Worm (Caenorhabditis elegans) whole organism, L2 larva: ENCODE data around the gene T28A11.25.
A peak's percentile ranks its signal among the peaks of the same experiment; 100 is the strongest.

Source experiments
- C34F6.9 ChIP-seq: fragments of 150-350 bp; optimal IDR thresholded peaks from 2 replicates; lab custom pipeline; 2014; ENCODE audit warnings: missing biosample characterization, missing genetic modification characterization
- F13H6.1 ChIP-seq: sonication (generic microtip); optimal IDR thresholded peaks from 2 replicates; lab custom pipeline; 2016; ENCODE audit warnings: missing genetic modification characterization, missing compliant biosample characterization
- R02D3.7 ChIP-seq: fragments of 150-350 bp; optimal IDR thresholded peaks from 2 replicates; lab custom pipeline; 2014; ENCODE audit warnings: missing biosample characterization, missing genetic modification characterization
- Y55F3AM.14 ChIP-seq: fragments of 200-800 bp; sonication (Bioruptor generic); optimal IDR thresholded peaks from 2 replicates; lab custom pipeline; 2018; ENCODE audit warnings: mild to moderate bottlenecking, missing genetic modification characterization, missing compliant biosample characterization
- ZK546.5 ChIP-seq: sonication (generic microtip); optimal IDR thresholded peaks from 2 replicates; lab custom pipeline; 2017; ENCODE audit warnings: missing biosample characterization, missing genetic modification characterization
- alr-1 ChIP-seq: fragments of 150-350 bp; optimal IDR thresholded peaks from 2 replicates; lab custom pipeline; 2014; ENCODE audit warnings: missing biosample characterization, missing genetic modification characterization
- aly-2 ChIP-seq: fragments of 150-350 bp; optimal IDR thresholded peaks from 2 replicates; lab custom pipeline; 2014; ENCODE audit warnings: missing biosample characterization, missing genetic modification characterization
- ama-1 ChIP-seq: fragments of 150-350 bp; optimal IDR thresholded peaks from 2 replicates; lab custom pipeline; 2018; ENCODE audit warnings: inconsistent platforms
- blmp-1 ChIP-seq: sonication (generic microtip); optimal IDR thresholded peaks from 2 replicates; lab custom pipeline; 2017; ENCODE audit warnings: missing genetic modification characterization, mild to moderate bottlenecking, missing compliant biosample characterization, antibody characterized with exemption, moderate library complexity; ENCODE audit not compliant: insufficient read depth
- ceh-16 ChIP-seq: fragments of 150-350 bp; optimal IDR thresholded peaks from 2 replicates; lab custom pipeline; 2014; ENCODE audit warnings: missing biosample characterization, missing genetic modification characterization
- ceh-82 ChIP-seq: fragments of 150-350 bp; optimal IDR thresholded peaks from 2 replicates; lab custom pipeline; 2014; ENCODE audit warnings: missing biosample characterization, missing genetic modification characterization
- crh-2 ChIP-seq: sonication (generic microtip); optimal IDR thresholded peaks from 2 replicates; lab custom pipeline; 2017; ENCODE audit warnings: missing biosample characterization, missing genetic modification characterization
- dmd-4 ChIP-seq: sonication (generic microtip); optimal IDR thresholded peaks from 2 replicates; lab custom pipeline; 2017; ENCODE audit warnings: missing biosample characterization, missing genetic modification characterization
- elt-1 ChIP-seq: fragments of 150-350 bp; optimal IDR thresholded peaks from 2 replicates; lab custom pipeline; 2014; ENCODE audit warnings: missing biosample characterization, missing genetic modification characterization
- elt-3 ChIP-seq: sonication (generic microtip); optimal IDR thresholded peaks from 2 replicates; lab custom pipeline; 2017; ENCODE audit warnings: missing biosample characterization, missing genetic modification characterization
- fos-1 ChIP-seq: fragments of 150-350 bp; optimal IDR thresholded peaks from 2 replicates; lab custom pipeline; 2014; ENCODE audit warnings: missing biosample characterization, missing genetic modification characterization
- gmeb-1 ChIP-seq: fragments of 150-350 bp; optimal IDR thresholded peaks from 2 replicates; lab custom pipeline; 2014; ENCODE audit warnings: missing biosample characterization, missing genetic modification characterization
- lin-11 ChIP-seq: fragments of 150-350 bp; sonication (generic microtip); optimal IDR thresholded peaks from 2 replicates; lab custom pipeline; 2014; ENCODE audit warnings: missing biosample characterization, missing genetic modification characterization, inconsistent platforms, mixed read lengths
- lin-13 ChIP-seq: fragments of 150-350 bp; optimal IDR thresholded peaks from 2 replicates; lab custom pipeline; 2014; ENCODE audit warnings: missing biosample characterization, missing genetic modification reagents, missing genetic modification characterization
- lin-39 ChIP-seq: fragments of 150-350 bp; optimal IDR thresholded peaks from 2 replicates; lab custom pipeline; 2014; ENCODE audit warnings: missing biosample characterization, missing genetic modification reagents, missing genetic modification characterization
- lsy-2 ChIP-seq, 2 experiments: fragments of 150-350 bp in 1 of 2; sonication (generic microtip) in 1 of 2; optimal IDR thresholded peaks; 2 replicates each; lab custom pipeline; 2014 to 2017; ENCODE audit warnings: missing biosample characterization in 2 of 2, missing genetic modification characterization in 2 of 2
- mbf-1 ChIP-seq: sonication (generic microtip); optimal IDR thresholded peaks from 2 replicates; lab custom pipeline; 2017; ENCODE audit warnings: missing biosample characterization, missing genetic modification characterization
- mdl-1 ChIP-seq, 2 experiments: fragments of 150-350 bp in 1 of 2; sonication (generic microtip) in 1 of 2; optimal IDR thresholded peaks; 2 replicates each; lab custom pipeline; 2017; ENCODE audit warnings: missing biosample characterization in 2 of 2, missing genetic modification characterization in 2 of 2
- nhr-10 ChIP-seq: sonication (generic microtip); optimal IDR thresholded peaks from 2 replicates; lab custom pipeline; 2017; ENCODE audit warnings: missing biosample characterization, missing genetic modification characterization
- nhr-11 ChIP-seq: fragments of 150-350 bp; optimal IDR thresholded peaks from 2 replicates; lab custom pipeline; 2014; ENCODE audit warnings: missing biosample characterization, missing genetic modification characterization
- nhr-12 ChIP-seq: fragments of 150-350 bp; optimal IDR thresholded peaks from 2 replicates; lab custom pipeline; 2014; ENCODE audit warnings: missing biosample characterization, missing genetic modification characterization
- nhr-129 ChIP-seq: fragments of 150-350 bp; optimal IDR thresholded peaks from 2 replicates; lab custom pipeline; 2014; ENCODE audit warnings: missing biosample characterization, missing genetic modification characterization
- nhr-21 ChIP-seq: fragments of 150-350 bp; optimal IDR thresholded peaks from 2 replicates; lab custom pipeline; 2014; ENCODE audit warnings: missing biosample characterization, missing genetic modification characterization
- nhr-23 ChIP-seq: fragments of 150-350 bp; optimal IDR thresholded peaks from 2 replicates; lab custom pipeline; 2014; ENCODE audit warnings: missing biosample characterization, missing genetic modification reagents, missing genetic modification characterization
- nhr-237 ChIP-seq: fragments of 150-350 bp; optimal IDR thresholded peaks from 2 replicates; lab custom pipeline; 2014; ENCODE audit warnings: missing biosample characterization, missing genetic modification characterization
- nhr-25 ChIP-seq: fragments of 150-350 bp; sonication (generic microtip); optimal IDR thresholded peaks from 3 replicates; lab custom pipeline; 2014; ENCODE audit warnings: missing biosample characterization, missing genetic modification characterization
- nhr-6 ChIP-seq: fragments of 150-350 bp; optimal IDR thresholded peaks from 2 replicates; lab custom pipeline; 2014; ENCODE audit warnings: missing biosample characterization, missing genetic modification characterization
- nhr-77 ChIP-seq: fragments of 150-350 bp; optimal IDR thresholded peaks from 2 replicates; lab custom pipeline; 2014; ENCODE audit warnings: missing biosample characterization, missing genetic modification characterization
- peb-1 ChIP-seq: fragments of 150-350 bp; optimal IDR thresholded peaks from 2 replicates; lab custom pipeline; 2014; ENCODE audit warnings: missing biosample characterization, missing genetic modification characterization
- sem-4 ChIP-seq: fragments of 150-350 bp; optimal IDR thresholded peaks from 2 replicates; lab custom pipeline; 2014; ENCODE audit warnings: missing biosample characterization, missing genetic modification reagents, missing genetic modification characterization
- skn-1 ChIP-seq: sonication (generic microtip); optimal IDR thresholded peaks from 2 replicates; lab custom pipeline; 2017; ENCODE audit warnings: missing biosample characterization, missing genetic modification characterization
- sma-3 ChIP-seq: sonication (generic microtip); optimal IDR thresholded peaks from 2 replicates; lab custom pipeline; 2016; ENCODE audit warnings: missing genetic modification reagents, missing genetic modification characterization, missing compliant biosample characterization
- sma-9 ChIP-seq, 2 experiments: fragments of 150-350 bp in 1 of 2; sonication (generic microtip) in 1 of 2; optimal IDR thresholded peaks; 2 replicates each; lab custom pipeline; 2014 to 2016; ENCODE audit warnings: missing genetic modification characterization in 2 of 2, mild to moderate bottlenecking in 1 of 2, missing biosample characterization in 1 of 2, missing compliant biosample characterization in 1 of 2, missing genetic modification reagents in 1 of 2, moderate library complexity in 1 of 2
- snpc-4 ChIP-seq: fragments of 150-350 bp; optimal IDR thresholded peaks from 2 replicates; lab custom pipeline; 2014; ENCODE audit warnings: missing biosample characterization, missing genetic modification characterization
- unc-39 ChIP-seq: fragments of 150-350 bp; optimal IDR thresholded peaks from 2 replicates; lab custom pipeline; 2014; ENCODE audit warnings: missing biosample characterization, missing genetic modification characterization
- unc-55 ChIP-seq: fragments of 150-350 bp; sonication (generic microtip); optimal IDR thresholded peaks from 3 replicates; lab custom pipeline; 2014; ENCODE audit warnings: missing biosample characterization, missing genetic modification reagents, missing genetic modification characterization
- unc-62 ChIP-seq: fragments of 150-350 bp; optimal IDR thresholded peaks from 2 replicates; lab custom pipeline; 2014; ENCODE audit warnings: missing biosample characterization, missing genetic modification reagents, missing genetic modification characterization
- zag-1 ChIP-seq: fragments of 150-350 bp; optimal IDR thresholded peaks from 2 replicates; lab custom pipeline; 2014; ENCODE audit warnings: missing biosample characterization, missing genetic modification characterization
- ztf-1 ChIP-seq: fragments of 200-800 bp; sonication (Bioruptor generic); conservative IDR thresholded peaks from 2 replicates; pipeline ENCODE4 v1.3.6; 2022; ENCODE audit warnings: missing genetic modification characterization, missing compliant biosample characterization
- ztf-11 ChIP-seq: sonication (generic microtip); optimal IDR thresholded peaks from 2 replicates; lab custom pipeline; 2017; ENCODE audit warnings: missing biosample characterization, missing genetic modification characterization

T28A11.25 gene

DNA sequence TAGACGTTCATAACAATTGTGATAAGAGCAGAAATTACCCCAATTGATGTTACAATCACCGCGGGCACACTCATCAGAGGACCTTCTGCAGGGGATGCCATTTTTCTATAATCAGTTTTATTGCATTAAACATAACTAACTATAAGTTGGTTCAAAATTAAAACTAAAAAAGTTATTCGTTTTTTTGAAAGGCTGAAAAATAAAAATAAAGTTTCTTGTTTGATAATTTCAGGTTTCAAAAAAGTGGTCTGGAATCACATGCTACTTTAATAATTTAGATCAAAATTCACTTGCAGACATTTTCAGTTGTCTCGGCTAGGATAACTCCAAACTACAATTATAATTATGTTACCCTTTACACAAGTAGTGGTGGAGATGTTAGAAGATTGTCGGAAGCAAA, 20.3 kb downstream of the T28A11.25 start, which contains the start of gene srbc-1:
Gene srbc-1 (minus strand): TSS at position 101 of the 400 bp plus-strand sequence.
- no peak for TF ChIP-seq nhr-10 (tag; lab: Kevin White, UChicago)
- TF ChIP-seq nhr-6 (tag; lab: Kevin White, UChicago) = no peak
- TF ChIP-seq elt-1 (tag; lab: Kevin White, UChicago) = no peak
- TF ChIP-seq nhr-11 (tag; lab: Kevin White, UChicago) = no peak
- no peak for TF ChIP-seq ama-1 (lab: Kevin White, UChicago)
- no peak for TF ChIP-seq sem-4

DNA sequence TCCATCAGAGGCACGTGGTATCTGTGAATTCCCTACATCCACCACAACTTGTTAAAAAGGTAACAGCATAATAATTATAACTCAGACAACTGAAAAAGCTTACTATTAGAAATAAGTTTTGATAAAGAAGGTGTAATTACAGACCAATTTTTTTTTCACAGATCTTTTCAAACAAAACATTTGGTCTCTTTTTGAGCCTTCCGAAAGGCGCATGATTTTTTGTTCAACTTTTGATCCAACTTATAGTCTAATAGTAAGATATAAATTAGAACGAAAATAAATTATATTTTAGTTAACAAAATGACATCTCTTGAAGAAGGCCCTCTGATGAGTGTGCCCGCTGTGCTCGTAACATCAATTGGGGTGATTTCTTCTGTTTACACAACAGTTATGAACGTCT, 26.5 kb downstream of the T28A11.25 start, which contains the start of gene srbc-3:
Gene srbc-3 (plus strand): TSS at position 301 of the 400 bp plus-strand sequence.
- no peak for TF ChIP-seq nhr-25 (tag; lab: Kevin White, UChicago)
- TF ChIP-seq nhr-6 (tag; lab: Kevin White, UChicago) = no peak
- TF ChIP-seq, all 48 proteins: peak for 0

DNA sequence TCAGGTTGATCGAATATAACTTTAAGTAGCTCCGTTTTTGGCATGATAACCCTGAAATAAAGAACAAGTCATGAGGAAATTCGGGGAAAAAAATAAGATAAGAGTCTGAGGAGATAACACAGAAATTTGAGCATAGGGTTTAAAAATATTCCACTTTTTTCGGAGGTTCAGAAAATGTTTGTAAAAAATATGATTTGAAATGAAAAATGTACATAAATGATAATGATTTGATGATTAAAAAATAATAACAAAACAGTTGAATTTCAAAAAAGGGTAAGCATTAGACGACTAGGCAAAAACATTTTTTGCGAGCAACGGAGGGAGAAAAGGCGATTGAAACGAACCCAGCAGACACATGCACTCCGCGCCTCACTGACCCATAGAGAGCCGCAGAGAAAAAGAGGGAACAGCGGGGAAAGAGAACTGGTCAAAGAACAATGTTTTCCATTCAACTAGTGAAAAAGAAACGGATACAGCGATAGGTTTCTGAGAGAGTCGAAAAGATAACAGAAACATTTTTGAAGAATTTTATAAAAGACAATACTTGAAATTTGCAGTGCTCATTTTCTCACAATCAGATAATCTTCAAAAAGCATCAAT, 30.5 kb downstream of the T28A11.25 start, which contains the start of gene arrd-18:
Gene arrd-18 (minus strand): TSS at position 51 of the 600 bp plus-strand sequence.
- no peak for TF ChIP-seq nhr-11 (tag; lab: Kevin White, UChicago)
- no peak for TF ChIP-seq nhr-129 (tag; lab: Kevin White, UChicago)
- TF ChIP-seq nhr-77 = no peak
- TF ChIP-seq nhr-21 (tag; lab: Kevin White, UChicago) = no peak
- TF ChIP-seq lin-11 (tag; lab: Kevin White, UChicago) = no peak
- TF ChIP-seq ZK546.5 (tag; lab: Kevin White, UChicago) = no peak
- TF ChIP-seq elt-1 (tag; lab: Kevin White, UChicago) = no peak
- peak; percentile 59 for TF ChIP-seq C34F6.9 (tag; lab: Kevin White, UChicago)
- no peak for TF ChIP-seq unc-62
- no peak for TF ChIP-seq elt-3 (tag; lab: Kevin White, UChicago)
- TF ChIP-seq nhr-12 (tag; lab: Kevin White, UChicago) = no peak
- peak in 1 of 2 experiments; percentile 43 for TF ChIP-seq lsy-2 (tag; optimal IDR thresholded peaks at IDR 0.05; lab: Kevin White, UChicago)
- TF ChIP-seq skn-1 (tag; lab: Kevin White, UChicago) = no peak
- TF ChIP-seq mbf-1 (tag; lab: Kevin White, UChicago) = no peak
- TF ChIP-seq gmeb-1 (tag; lab: Kevin White, UChicago) = no peak
- no peak for TF ChIP-seq nhr-23
- no peak for TF ChIP-seq sma-3 (GFP tag; lab: Kevin White, UChicago)
- no peak for TF ChIP-seq R02D3.7 (tag; lab: Kevin White, UChicago)
- TF ChIP-seq ceh-16 (tag; lab: Kevin White, UChicago) = no peak
- TF ChIP-seq zag-1 (tag; lab: Kevin White, UChicago) = no peak
- no peak for TF ChIP-seq lin-39
- TF ChIP-seq sem-4 = no peak
- TF ChIP-seq snpc-4 (tag; lab: Kevin White, UChicago) = no peak
- no peak for TF ChIP-seq ama-1 (lab: Kevin White, UChicago)
- TF ChIP-seq blmp-1 (tag; lab: Kevin White, UChicago) = no peak
- no peak for TF ChIP-seq aly-2 (tag; lab: Kevin White, UChicago)
- no peak for TF ChIP-seq dmd-4 (tag; lab: Kevin White, UChicago)
- no peak for TF ChIP-seq ztf-11
- TF ChIP-seq F13H6.1 (tag; lab: Kevin White, UChicago) = peak; percentile 83
- no peak for TF ChIP-seq mdl-1 (tag; optimal IDR thresholded peaks at IDR 0.05; lab: Kevin White, UChicago)
- no peak for TF ChIP-seq nhr-237
- TF ChIP-seq unc-39 = no peak
- TF ChIP-seq Y55F3AM.14 (GFP tag; lab: Kevin White, UChicago) = no peak
- no peak for TF ChIP-seq alr-1 (tag; lab: Kevin White, UChicago)
- peak; percentile 40 for TF ChIP-seq unc-55 (GFP tag; lab: Kevin White, UChicago)
- TF ChIP-seq peb-1 (tag; lab: Kevin White, UChicago) = no peak
- TF ChIP-seq ztf-1 (GFP tag; lab: Robert Waterston, UW) = no peak
- peak; percentile 87 for TF ChIP-seq sma-9 (GFP tag; optimal IDR thresholded peaks at IDR 0.05; lab: Kevin White, UChicago)
- no peak for TF ChIP-seq sma-9 (tag; optimal IDR thresholded peaks at IDR 0.05; lab: Kevin White, UChicago)
- no peak for TF ChIP-seq crh-2 (tag; lab: Kevin White, UChicago)
- TF ChIP-seq ceh-82 (tag; lab: Kevin White, UChicago) = no peak
- no peak for TF ChIP-seq nhr-6 (tag; lab: Kevin White, UChicago)
- TF ChIP-seq fos-1 (tag; lab: Kevin White, UChicago) = no peak
- TF ChIP-seq lin-13 (GFP tag; lab: Kevin White, UChicago) = no peak
